Fruit fly (Drosophila melanogaster): ENCODE results near the gene Fum2.

DNA sequence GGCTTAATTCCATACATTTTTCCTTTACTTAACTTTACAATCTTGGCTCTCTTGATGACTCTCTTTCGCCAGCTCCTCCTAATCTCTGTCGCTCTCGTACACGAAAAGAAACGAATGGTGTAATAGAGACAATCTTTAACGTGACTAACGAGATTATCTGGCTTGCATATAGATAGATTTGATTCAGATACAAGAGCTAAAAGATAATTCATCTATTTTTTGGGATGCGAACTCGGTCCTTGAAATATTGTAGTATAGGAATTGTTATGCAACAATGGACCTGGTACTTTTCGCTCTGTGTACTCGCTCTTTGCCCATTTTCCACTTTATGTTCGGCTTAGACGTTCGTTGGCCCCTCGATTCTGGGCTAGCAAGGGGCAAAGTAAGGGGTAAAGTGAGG, 29.7 kb downstream of the Fum2 start:
- TF ChIP-seq CG8478 (optimal IDR thresholded peaks at IDR 0.05) (no peak), CTCF (optimal IDR thresholded peaks at IDR 0.05) (no peak)

All from S2 (cell line).